Worm (Caenorhabditis elegans) whole organism, late embryonic: ENCODE data around the gene coh-1.

Experiments used
- T23F11.4 ChIP-seq: fragments of 200-800 bp; sonication (Bioruptor generic); optimal IDR thresholded peaks from 2 replicates; lab custom pipeline; 2018; ENCODE audit warnings: mild to moderate bottlenecking, missing genetic modification characterization, missing compliant biosample characterization
- ama-1 ChIP-seq: fragments of 150-350 bp; optimal IDR thresholded peaks from 2 replicates; lab custom pipeline; 2014
- pax-1 ChIP-seq: fragments of 150-350 bp; optimal IDR thresholded peaks from 2 replicates; lab custom pipeline; 2014; ENCODE audit warnings: missing biosample characterization, missing genetic modification characterization
- unc-42 ChIP-seq: sonication (generic microtip); optimal IDR thresholded peaks from 2 replicates; lab custom pipeline; 2016; ENCODE audit warnings: missing genotype, missing genetic modification characterization, missing compliant biosample characterization

DNA sequence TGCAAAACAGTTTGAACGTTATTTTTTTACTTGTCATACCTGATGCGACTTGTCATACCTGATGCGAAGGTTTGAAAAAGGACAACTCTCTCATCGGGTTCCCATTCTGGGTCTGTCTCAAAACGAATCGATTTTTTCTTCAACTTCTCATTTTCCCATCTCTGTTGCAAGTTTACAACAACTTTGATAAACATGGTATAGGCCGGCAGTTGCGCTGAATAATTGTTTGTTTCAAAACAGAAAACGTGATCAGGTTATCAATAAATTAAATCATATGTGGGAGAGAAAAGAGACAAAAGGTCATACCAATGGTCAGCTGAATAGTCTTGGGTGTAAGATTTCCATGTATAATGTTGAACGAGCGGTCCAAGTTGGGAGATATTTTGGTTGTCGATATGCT is 37.9 kb downstream of the coh-1 start:
- no peak for TF ChIP-seq T23F11.4 (GFP tag; lab: Kevin White, UChicago)
- TF ChIP-seq unc-42 (tag; lab: Kevin White, UChicago) = no peak
- no peak for TF ChIP-seq ama-1
- no peak for TF ChIP-seq pax-1
